Worm (Caenorhabditis elegans) whole organism, mixed stage, embryonic: Measurements from ENCODE around the gene T01B7.13.

Experiments used
- blmp-1 ChIP-seq: fragments of 150-350 bp; optimal IDR thresholded peaks from 2 replicates; lab custom pipeline; 2014; ENCODE audit warnings: missing biosample characterization, missing genetic modification characterization
- ceh-39 ChIP-seq: fragments of 150-350 bp; optimal IDR thresholded peaks from 2 replicates; lab custom pipeline; 2014; ENCODE audit warnings: missing biosample characterization, missing genetic modification characterization
- ces-1 ChIP-seq: fragments of 150-350 bp; optimal IDR thresholded peaks from 2 replicates; lab custom pipeline; 2014; ENCODE audit warnings: missing biosample characterization, missing genetic modification reagents, missing genetic modification characterization
- elt-1 ChIP-seq: sonication (generic microtip); optimal IDR thresholded peaks from 2 replicates; lab custom pipeline; 2017; ENCODE audit warnings: missing genetic modification characterization, mild to moderate bottlenecking, missing compliant biosample characterization, antibody characterized with exemption, moderate library complexity, borderline replicate concordance; ENCODE audit not compliant: insufficient read depth
- elt-3 ChIP-seq: fragments of 150-350 bp; optimal IDR thresholded peaks from 2 replicates; lab custom pipeline; 2014; ENCODE audit warnings: missing biosample characterization, missing genetic modification characterization
- flh-1 ChIP-seq: fragments of 200-800 bp; sonication (Bioruptor generic); optimal IDR thresholded peaks from 2 replicates; lab custom pipeline; 2018; ENCODE audit warnings: mild to moderate bottlenecking, missing genetic modification characterization, moderate library complexity, missing compliant biosample characterization
- lsy-2 ChIP-seq: fragments of 150-350 bp; optimal IDR thresholded peaks from 2 replicates; lab custom pipeline; 2014; ENCODE audit warnings: missing biosample characterization, missing genetic modification characterization
- nhr-237 ChIP-seq: fragments of 150-350 bp; optimal IDR thresholded peaks from 2 replicates; lab custom pipeline; 2014; ENCODE audit warnings: missing biosample characterization, missing genetic modification characterization
- nhr-28 ChIP-seq: fragments of 150-350 bp; optimal IDR thresholded peaks from 2 replicates; lab custom pipeline; 2014; ENCODE audit warnings: missing biosample characterization, missing genetic modification characterization
- pha-4 ChIP-seq: fragments of 150-350 bp; optimal IDR thresholded peaks from 2 replicates; lab custom pipeline; 2018; ENCODE audit warnings: missing biosample characterization, missing genetic modification reagents, missing genetic modification characterization
- snpc-4 ChIP-seq: fragments of 150-350 bp; optimal IDR thresholded peaks from 2 replicates; lab custom pipeline; 2014; ENCODE audit warnings: missing biosample characterization, missing genetic modification characterization
- unc-120 ChIP-seq: sonication (generic microtip); optimal IDR thresholded peaks from 2 replicates; lab custom pipeline; 2017; ENCODE audit warnings: missing genetic modification characterization, missing compliant biosample characterization; ENCODE audit not compliant: poor library complexity, severe bottlenecking
- unc-62 ChIP-seq: fragments of 150-350 bp; optimal IDR thresholded peaks from 2 replicates; lab custom pipeline; 2014; ENCODE audit warnings: missing biosample characterization, missing genetic modification reagents, missing genetic modification characterization

- TF ChIP-seq unc-62 (GFP tag; lab: Kevin White, UChicago) (no peak), unc-120 (no peak), blmp-1 (tag; lab: Kevin White, UChicago) (no peak), pha-4 (tag; lab: Kevin White, UChicago) (no peak), lsy-2 (tag; lab: Kevin White, UChicago) (no peak), ces-1 (GFP tag; lab: Kevin White, UChicago) (no peak), nhr-237 (no peak), elt-3 (tag; lab: Kevin White, UChicago) (no peak), snpc-4 (tag; lab: Kevin White, UChicago) (no peak), nhr-28 (tag; lab: Kevin White, UChicago) (no peak), elt-1 (tag; lab: Kevin White, UChicago) (no peak), flh-1 (no peak), ceh-39 (tag; lab: Kevin White, UChicago) (no peak)
Observed at ce11 chrII:8679799-8680198, 35.4 kb upstream of the T01B7.13 start.
